Worm (Caenorhabditis elegans) whole organism, late embryonic: ENCODE measurements around the gene gpa-9.

Experiments
- K09A11.1 ChIP-seq: sonication (generic microtip); optimal IDR thresholded peaks from 2 replicates; lab custom pipeline; 2017; ENCODE audit warnings: antibody characterized with exemption, mild to moderate bottlenecking, missing genetic modification characterization, missing compliant biosample characterization; ENCODE audit not compliant: insufficient read depth
- T23F11.4 ChIP-seq: fragments of 200-800 bp; sonication (Bioruptor generic); optimal IDR thresholded peaks from 2 replicates; lab custom pipeline; 2018; ENCODE audit warnings: mild to moderate bottlenecking, missing genetic modification characterization, missing compliant biosample characterization
- Y22D7AL.16 ChIP-seq: sonication (generic microtip); optimal IDR thresholded peaks from 2 replicates; lab custom pipeline; 2016; ENCODE audit warnings: missing genetic modification characterization, missing compliant biosample characterization
- ama-1 ChIP-seq: fragments of 150-350 bp; optimal IDR thresholded peaks from 2 replicates; lab custom pipeline; 2014
- ceh-14 ChIP-seq: sonication (generic microtip); optimal IDR thresholded peaks from 2 replicates; lab custom pipeline; 2016; ENCODE audit warnings: missing genotype, missing genetic modification characterization, missing compliant biosample characterization
- ceh-18 ChIP-seq: sonication (generic microtip); optimal IDR thresholded peaks from 2 replicates; lab custom pipeline; 2016; ENCODE audit warnings: missing genetic modification characterization, missing compliant biosample characterization
- ceh-2 ChIP-seq: sonication (generic microtip); optimal IDR thresholded peaks from 2 replicates; lab custom pipeline; 2016; ENCODE audit warnings: missing genotype, missing genetic modification characterization, missing compliant biosample characterization
- ceh-30 ChIP-seq: fragments of 150-350 bp; optimal IDR thresholded peaks from 2 replicates; lab custom pipeline; 2014; ENCODE audit warnings: missing biosample characterization, missing genetic modification characterization
- ceh-31 ChIP-seq: sonication (generic microtip); optimal IDR thresholded peaks from 2 replicates; lab custom pipeline; 2016; ENCODE audit warnings: missing genetic modification characterization, missing compliant biosample characterization
- ceh-34 ChIP-seq: sonication (generic microtip); optimal IDR thresholded peaks from 2 replicates; lab custom pipeline; 2016; ENCODE audit warnings: mild to moderate bottlenecking, missing genetic modification characterization, missing compliant biosample characterization
- ceh-6 ChIP-seq: fragments of 200-800 bp; sonication (Bioruptor generic); optimal IDR thresholded peaks from 2 replicates; lab custom pipeline; 2018; ENCODE audit warnings: mild to moderate bottlenecking, missing genetic modification characterization, missing compliant biosample characterization
- ceh-9 ChIP-seq: sonication (generic microtip); optimal IDR thresholded peaks from 2 replicates; lab custom pipeline; 2016; ENCODE audit warnings: mild to moderate bottlenecking, missing genetic modification characterization, inconsistent platforms, missing compliant biosample characterization
- elt-2 ChIP-seq: sonication (generic microtip); optimal IDR thresholded peaks from 2 replicates; lab custom pipeline; 2016; ENCODE audit warnings: missing genetic modification reagents, missing genetic modification characterization, missing compliant biosample characterization
- elt-4 ChIP-seq: sonication (generic microtip); optimal IDR thresholded peaks from 2 replicates; lab custom pipeline; 2016; ENCODE audit warnings: missing genetic modification characterization, missing compliant biosample characterization
- ets-4 ChIP-seq: sonication (generic microtip); optimal IDR thresholded peaks from 2 replicates; lab custom pipeline; 2016; ENCODE audit warnings: missing genetic modification characterization, missing compliant biosample characterization
- gmeb-2 ChIP-seq: sonication (generic microtip); optimal IDR thresholded peaks from 2 replicates; lab custom pipeline; 2016; ENCODE audit warnings: missing genetic modification characterization, inconsistent platforms, missing compliant biosample characterization
- hlh-13 ChIP-seq: fragments of 200-800 bp; sonication (Bioruptor generic); optimal IDR thresholded peaks from 2 replicates; lab custom pipeline; 2018; ENCODE audit warnings: mild to moderate bottlenecking, missing genetic modification characterization, missing compliant biosample characterization
- hlh-15 ChIP-seq: sonication (generic microtip); optimal IDR thresholded peaks from 2 replicates; lab custom pipeline; 2016; ENCODE audit warnings: missing genetic modification characterization, missing compliant biosample characterization
- hlh-30 ChIP-seq: sonication (generic microtip); optimal IDR thresholded peaks from 2 replicates; lab custom pipeline; 2017; ENCODE audit warnings: antibody characterized with exemption, missing genetic modification characterization, missing compliant biosample characterization; ENCODE audit not compliant: insufficient read depth
- hlh-6 ChIP-seq: sonication (generic microtip); optimal IDR thresholded peaks from 2 replicates; lab custom pipeline; 2016; ENCODE audit warnings: missing genotype, missing genetic modification characterization, missing compliant biosample characterization
- hlh-8 ChIP-seq: sonication (generic microtip); optimal IDR thresholded peaks from 2 replicates; lab custom pipeline; 2016; ENCODE audit warnings: missing genotype, missing genetic modification characterization, missing compliant biosample characterization
- lin-11 ChIP-seq: fragments of 200-800 bp; sonication (Bioruptor generic); optimal IDR thresholded peaks from 2 replicates; lab custom pipeline; 2018; ENCODE audit warnings: mild to moderate bottlenecking, missing genetic modification characterization, missing compliant biosample characterization
- mec-3 ChIP-seq: sonication (generic microtip); optimal IDR thresholded peaks from 2 replicates; lab custom pipeline; 2016; ENCODE audit warnings: borderline replicate concordance, missing genetic modification characterization, missing compliant biosample characterization
- nfya-1 ChIP-seq: sonication (generic microtip); optimal IDR thresholded peaks from 2 replicates; lab custom pipeline; 2017; ENCODE audit warnings: missing genetic modification characterization, mild to moderate bottlenecking, missing compliant biosample characterization, antibody characterized with exemption, moderate library complexity
- nhr-11 ChIP-seq: fragments of 150-350 bp; optimal IDR thresholded peaks from 2 replicates; lab custom pipeline; 2014; ENCODE audit warnings: missing biosample characterization, missing genetic modification characterization
- nhr-232 ChIP-seq: sonication (generic microtip); optimal IDR thresholded peaks from 2 replicates; lab custom pipeline; 2016; ENCODE audit warnings: missing genetic modification characterization, missing compliant biosample characterization
- pag-3 ChIP-seq: sonication (generic microtip); optimal IDR thresholded peaks from 2 replicates; lab custom pipeline; 2016; ENCODE audit warnings: missing compliant biosample characterization, missing genetic modification characterization, borderline replicate concordance
- pax-1 ChIP-seq: fragments of 150-350 bp; optimal IDR thresholded peaks from 2 replicates; lab custom pipeline; 2014; ENCODE audit warnings: missing biosample characterization, missing genetic modification characterization
- pha-2 ChIP-seq: sonication (generic microtip); optimal IDR thresholded peaks from 2 replicates; lab custom pipeline; 2017; ENCODE audit warnings: mild to moderate bottlenecking, missing genetic modification characterization, missing compliant biosample characterization
- pha-4 ChIP-seq: fragments of 150-350 bp; optimal IDR thresholded peaks from 2 replicates; lab custom pipeline; 2018; ENCODE audit warnings: missing biosample characterization, missing genetic modification reagents, missing genetic modification characterization
- pqm-1 ChIP-seq: sonication (generic microtip); optimal IDR thresholded peaks from 2 replicates; lab custom pipeline; 2016; ENCODE audit warnings: missing genetic modification characterization, missing compliant biosample characterization
- ref-2 ChIP-seq: sonication (generic microtip); optimal IDR thresholded peaks from 2 replicates; lab custom pipeline; 2016; ENCODE audit warnings: missing genetic modification characterization, missing compliant biosample characterization
- sdc-2 ChIP-seq: sonication (generic microtip); optimal IDR thresholded peaks from 2 replicates; lab custom pipeline; 2016; ENCODE audit warnings: missing genotype, missing genetic modification characterization, missing compliant biosample characterization
- sox-2 ChIP-seq: fragments of 200-800 bp; sonication (Bioruptor generic); IDR thresholded peaks from 2 replicates; pipeline ENCODE4 v1.3.6; 2022; ENCODE audit warnings: missing genetic modification reagents, missing genetic modification characterization, missing compliant biosample characterization
- sox-4 ChIP-seq: sonication (generic microtip); optimal IDR thresholded peaks from 2 replicates; lab custom pipeline; 2017; ENCODE audit warnings: mild to moderate bottlenecking, missing genetic modification characterization, inconsistent platforms, missing compliant biosample characterization
- tbx-2 ChIP-seq: sonication (generic microtip); optimal IDR thresholded peaks from 2 replicates; lab custom pipeline; 2016; ENCODE audit warnings: missing genetic modification characterization, missing compliant biosample characterization
- ttx-3 ChIP-seq: sonication (generic microtip); optimal IDR thresholded peaks from 2 replicates; lab custom pipeline; 2016; ENCODE audit warnings: missing genetic modification reagents, missing genetic modification characterization, missing compliant biosample characterization
- unc-3 ChIP-seq, 2 experiments: fragments of 200-800 bp in 1 of 2; sonication (Bioruptor generic) in 1 of 2; sonication (generic microtip) in 1 of 2; conservative IDR thresholded peaks in 1 of 2; optimal IDR thresholded peaks in 1 of 2; 2 replicates each; pipeline versions ENCODE4 v1.3.6 to Lab custom; 2016 to 2022; ENCODE audit warnings: missing compliant biosample characterization in 2 of 2, missing genetic modification characterization in 2 of 2, missing genetic modification reagents in 1 of 2
- unc-42 ChIP-seq: sonication (generic microtip); optimal IDR thresholded peaks from 2 replicates; lab custom pipeline; 2016; ENCODE audit warnings: missing genotype, missing genetic modification characterization, missing compliant biosample characterization
- unc-55 ChIP-seq: sonication (generic microtip); optimal IDR thresholded peaks from 2 replicates; lab custom pipeline; 2017; ENCODE audit warnings: missing biosample characterization, missing genetic modification reagents, missing genetic modification characterization
- zip-5 ChIP-seq: sonication (generic microtip); optimal IDR thresholded peaks from 2 replicates; lab custom pipeline; 2016; ENCODE audit warnings: missing genetic modification characterization, missing compliant biosample characterization
- ztf-16 ChIP-seq: sonication (generic microtip); optimal IDR thresholded peaks from 2 replicates; lab custom pipeline; 2017; ENCODE audit warnings: missing genetic modification characterization, missing compliant biosample characterization

The gpa-9 gene

ce11 chrV:12644500-12644899, 4.6 kb downstream of the gpa-9 start, which contains the start of gene F56H9.8:
TSS of gene F56H9.8 (plus strand) at chrV:12644800.
- TF ChIP-seq gmeb-2 (no peak), pqm-1 (tag; lab: Kevin White, UChicago) (no peak), ets-4 (tag; lab: Kevin White, UChicago) (no peak), zip-5 (tag; lab: Kevin White, UChicago) (no peak), unc-42 (tag; lab: Kevin White, UChicago) (no peak), K09A11.1 (tag; lab: Kevin White, UChicago) (no peak), ztf-16 (tag; lab: Kevin White, UChicago) (no peak), unc-3 (GFP tag; conservative IDR thresholded peaks at IDR 0.05; lab: Robert Waterston, UW) (no peak), unc-3 (tag; optimal IDR thresholded peaks at IDR 0.05; lab: Kevin White, UChicago) (no peak), nhr-232 (no peak), lin-11 (tag; lab: Kevin White, UChicago) (no peak), T23F11.4 (GFP tag; lab: Kevin White, UChicago) (no peak), hlh-6 (tag; lab: Kevin White, UChicago) (no peak), sdc-2 (tag; lab: Kevin White, UChicago) (no peak)

DNA sequence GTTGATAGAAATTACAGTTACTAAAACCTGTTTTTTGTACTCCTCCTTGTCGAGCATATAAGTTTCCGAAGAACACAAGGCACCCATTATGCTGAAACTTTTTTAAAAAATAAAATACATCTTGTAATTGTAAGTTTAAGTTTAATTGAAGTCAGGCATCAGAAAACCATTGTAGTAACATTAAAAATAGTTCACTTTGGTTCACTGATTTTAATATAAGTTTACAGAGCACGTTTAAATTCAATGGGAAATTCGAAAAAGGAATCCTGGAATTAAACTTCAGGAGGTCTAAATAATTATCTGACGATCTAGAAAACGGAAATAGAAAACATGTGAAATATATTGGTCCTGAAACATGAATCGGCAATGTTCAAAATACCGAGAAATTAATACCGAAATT, 8.7 kb downstream of the gpa-9 start, which contains the start of gene gpa-8:
TSS of gene gpa-8 (minus strand) at position 101 of the 400 bp plus-strand sequence.
- TF ChIP-seq ceh-9 (tag; lab: Kevin White, UChicago) (no peak), ama-1 (lab: Kevin White, UChicago) (no peak), mec-3 (tag; lab: Kevin White, UChicago) (no peak), ceh-6 (GFP tag; lab: Kevin White, UChicago) (no peak), nhr-11 (tag; lab: Kevin White, UChicago) (no peak), ceh-31 (tag; lab: Kevin White, UChicago) (no peak), hlh-15 (tag; lab: Kevin White, UChicago) (no peak), hlh-6 (tag; lab: Kevin White, UChicago) (no peak), ttx-3 (tag; lab: Kevin White, UChicago) (no peak), ceh-18 (no peak), pag-3 (tag; lab: Kevin White, UChicago) (no peak), sox-4 (tag; lab: Kevin White, UChicago) (no peak), sox-2 (no peak), ceh-30 (tag; lab: Kevin White, UChicago) (no peak), zip-5 (tag; lab: Kevin White, UChicago) (no peak), unc-55 (GFP tag; lab: Kevin White, UChicago) (no peak), hlh-13 (GFP tag; lab: Kevin White, UChicago) (no peak), pha-2 (no peak)
- TF ChIP-seq, all 69 proteins: peak for 0

ce11 chrV:12637764-12638502, 11.2 kb downstream of the gpa-9 start:
- TF ChIP-seq elt-2 (tag; lab: Kevin White, UChicago) (peak; percentile 62), mec-3 (tag; lab: Kevin White, UChicago) (no peak)
- TF ChIP-seq, all 69 proteins: peak for 1

DNA sequence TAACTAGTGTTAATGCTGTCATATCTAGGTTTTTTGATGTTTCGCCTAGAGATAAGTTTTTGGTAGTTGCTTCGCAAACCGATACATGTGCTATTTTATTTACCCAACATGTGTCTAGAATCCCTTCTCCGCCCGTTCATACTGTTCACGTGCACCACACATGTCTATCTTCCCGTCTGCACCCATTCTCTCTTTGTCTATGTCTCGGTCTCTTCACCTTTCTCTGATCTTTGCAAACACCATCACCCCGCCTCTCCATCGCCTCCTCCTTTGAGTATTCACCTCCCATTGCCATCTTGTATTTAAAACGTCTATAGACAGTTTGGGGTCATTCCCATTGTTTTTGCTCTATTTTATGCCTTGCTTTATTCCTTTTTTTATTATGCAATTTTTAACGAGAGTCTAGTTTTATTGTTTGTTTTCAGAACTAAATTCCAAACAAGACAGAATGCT, 11.8 kb downstream of the gpa-9 start, which contains the start of gene F56H9.2:
TSS of gene F56H9.2 (plus strand) at position 426 of the 453 bp plus-strand sequence.
- TF ChIP-seq hlh-6 (tag; lab: Kevin White, UChicago) = no peak
- TF ChIP-seq ztf-16 (tag; lab: Kevin White, UChicago) = peak; percentile 32
- TF ChIP-seq pha-4 = no peak
- TF ChIP-seq nfya-1 = peak; percentile 52
- peak; percentile 48 for TF ChIP-seq ceh-2
- peak; percentile 65 for TF ChIP-seq sox-2
- peak; percentile 41 for TF ChIP-seq ceh-18
- peak; percentile 55 for TF ChIP-seq hlh-8
- TF ChIP-seq Y22D7AL.16 (tag; lab: Kevin White, UChicago) = no peak
- peak; percentile 4 for TF ChIP-seq unc-55 (GFP tag; lab: Kevin White, UChicago)
- TF ChIP-seq sdc-2 (tag; lab: Kevin White, UChicago) = peak; percentile 55
- no peak for TF ChIP-seq sox-4 (tag; lab: Kevin White, UChicago)
- peak; percentile 65 for TF ChIP-seq tbx-2 (tag; lab: Kevin White, UChicago)
- no peak for TF ChIP-seq ref-2 (tag; lab: Kevin White, UChicago)
- no peak for TF ChIP-seq elt-4 (tag; lab: Kevin White, UChicago)
- TF ChIP-seq pax-1 = peak; percentile 23
- TF ChIP-seq hlh-30 (tag; lab: Kevin White, UChicago) = peak; percentile 69
- peak; percentile 66 for TF ChIP-seq elt-2 (tag; lab: Kevin White, UChicago)
- no peak for TF ChIP-seq ceh-14
- no peak for TF ChIP-seq ceh-34
- peak; percentile 45 for TF ChIP-seq ceh-31 (tag; lab: Kevin White, UChicago)
